Worm (Caenorhabditis elegans) whole organism, L2 larva: Measurements from ENCODE around the gene ZK783.7.

Source experiments
- aly-2 ChIP-seq: fragments of 150-350 bp; optimal IDR thresholded peaks from 2 replicates; lab custom pipeline; 2014; ENCODE audit warnings: missing biosample characterization, missing genetic modification characterization
- lsy-2 ChIP-seq, 2 experiments: fragments of 150-350 bp in 1 of 2; sonication (generic microtip) in 1 of 2; optimal IDR thresholded peaks; 2 replicates each; lab custom pipeline; 2014 to 2017; ENCODE audit warnings: missing biosample characterization in 2 of 2, missing genetic modification characterization in 2 of 2
- mab-5 ChIP-seq: fragments of 150-350 bp; optimal IDR thresholded peaks from 2 replicates; lab custom pipeline; 2014; ENCODE audit warnings: missing biosample characterization, missing genetic modification characterization
- nhr-11 ChIP-seq: fragments of 150-350 bp; optimal IDR thresholded peaks from 2 replicates; lab custom pipeline; 2014; ENCODE audit warnings: missing biosample characterization, missing genetic modification characterization
- nhr-12 ChIP-seq: fragments of 150-350 bp; optimal IDR thresholded peaks from 2 replicates; lab custom pipeline; 2014; ENCODE audit warnings: missing biosample characterization, missing genetic modification characterization
- nhr-237 ChIP-seq: fragments of 150-350 bp; optimal IDR thresholded peaks from 2 replicates; lab custom pipeline; 2014; ENCODE audit warnings: missing biosample characterization, missing genetic modification characterization
- skn-1 ChIP-seq: sonication (generic microtip); optimal IDR thresholded peaks from 2 replicates; lab custom pipeline; 2017; ENCODE audit warnings: missing biosample characterization, missing genetic modification characterization
- snpc-4 ChIP-seq: fragments of 150-350 bp; optimal IDR thresholded peaks from 2 replicates; lab custom pipeline; 2014; ENCODE audit warnings: missing biosample characterization, missing genetic modification characterization
- unc-62 ChIP-seq: fragments of 150-350 bp; optimal IDR thresholded peaks from 2 replicates; lab custom pipeline; 2014; ENCODE audit warnings: missing biosample characterization, missing genetic modification reagents, missing genetic modification characterization
- ztf-1 ChIP-seq: fragments of 200-800 bp; sonication (Bioruptor generic); conservative IDR thresholded peaks from 2 replicates; pipeline ENCODE4 v1.3.6; 2022; ENCODE audit warnings: missing genetic modification characterization, missing compliant biosample characterization
- ztf-11 ChIP-seq: sonication (generic microtip); optimal IDR thresholded peaks from 2 replicates; lab custom pipeline; 2017; ENCODE audit warnings: missing biosample characterization, missing genetic modification characterization

DNA sequence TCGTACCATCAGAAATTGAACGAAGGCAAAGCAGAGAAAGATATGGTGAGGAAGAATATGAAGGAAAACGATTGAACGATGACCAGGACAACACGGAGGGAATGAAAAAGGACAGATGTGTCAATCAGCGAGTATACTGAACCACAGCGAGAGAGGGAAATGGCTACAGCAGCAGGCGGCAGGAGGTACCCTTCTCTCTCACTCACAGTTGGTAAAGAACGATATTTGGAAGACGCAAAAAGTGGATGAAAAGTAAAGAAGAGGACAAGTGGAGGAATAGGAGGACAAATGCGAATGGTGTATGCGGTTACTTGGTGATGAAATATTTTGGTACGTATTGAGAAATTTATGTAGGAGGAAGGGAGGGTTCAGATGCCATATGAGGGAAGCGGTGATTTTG lies at the start of gene ZK783.7:
- TF ChIP-seq aly-2 (no peak), ztf-11 (tag; lab: Kevin White, UChicago) (no peak), ztf-1 (GFP tag; lab: Robert Waterston, UW) (no peak), unc-62 (no peak), nhr-12 (tag; lab: Kevin White, UChicago) (no peak), mab-5 (tag; lab: Kevin White, UChicago) (no peak), lsy-2 (tag; optimal IDR thresholded peaks at IDR 0.05; lab: Kevin White, UChicago) (no peak), skn-1 (no peak), snpc-4 (no peak), nhr-237 (tag; lab: Kevin White, UChicago) (no peak), nhr-11 (tag; lab: Kevin White, UChicago) (no peak)
